Worm (Caenorhabditis elegans): ENCODE results near the gene nhr-102.

DNA sequence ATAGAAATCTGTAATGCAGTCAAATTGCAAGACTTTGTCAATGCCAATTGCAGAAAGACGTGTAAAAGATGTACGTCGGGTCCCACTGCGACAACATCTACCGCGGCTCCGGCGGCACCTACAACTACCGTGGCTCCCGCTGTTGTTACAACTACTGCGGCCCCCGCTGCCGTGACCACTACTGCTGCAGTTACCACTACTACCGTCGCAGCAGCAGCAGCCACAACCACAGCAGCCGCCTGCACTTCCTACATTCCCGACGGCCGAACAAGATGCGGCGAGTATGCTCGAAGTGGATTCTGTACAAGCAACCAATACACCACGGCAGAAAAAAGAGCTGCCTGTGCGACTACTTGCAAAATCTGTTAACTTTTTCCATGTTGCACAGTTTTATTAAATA lies 38.6 kb upstream of the nhr-102 start:
- no peak for TF ChIP-seq lin-13 (tag; optimal IDR thresholded peaks at IDR 0.05)
- no peak for TF ChIP-seq ces-1 (GFP tag; optimal IDR thresholded peaks at IDR 0.05)
- no peak for TF ChIP-seq snpc-4 (tag; optimal IDR thresholded peaks at IDR 0.05)
- no peak for TF ChIP-seq bed-3 (GFP tag; optimal IDR thresholded peaks at IDR 0.05)
